Fruit fly (Drosophila melanogaster): ENCODE data around the gene CG34140.

DNA sequence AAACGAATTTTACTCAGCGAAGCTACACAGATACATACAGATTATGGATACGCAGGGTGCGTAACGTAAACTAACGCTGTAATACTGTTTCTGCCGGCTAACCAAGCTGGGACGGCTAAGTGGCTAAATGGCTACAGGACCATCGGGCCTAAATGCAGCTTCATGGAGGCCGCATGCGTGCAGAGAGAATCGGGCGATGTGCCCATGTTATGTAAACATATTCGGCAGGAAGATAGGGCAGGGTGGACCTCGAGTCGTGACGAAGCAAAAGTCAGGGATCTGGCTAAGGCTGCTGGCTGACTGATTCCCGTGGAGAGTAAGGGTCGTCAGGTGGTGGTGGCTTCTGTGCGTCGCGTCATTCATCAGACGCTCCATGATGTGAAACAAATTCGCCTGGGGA is 30.6 kb downstream of the CG34140 start:
- TF ChIP-seq psq (optimal IDR thresholded peaks at IDR 0.05) (no peak), h (optimal IDR thresholded peaks at IDR 0.05) (no peak), Myc (optimal IDR thresholded peaks at IDR 0.05) (no peak)

Data from Kc167 (cell line).